Worm (Caenorhabditis elegans) whole organism, L4 larva: ENCODE measurements around the gene F48E8.8.

ENCODE experiments used
- D1046.2 ChIP-seq: fragments of 200-800 bp; sonication (Bioruptor generic); IDR thresholded peaks from 2 replicates; pipeline ENCODE4 v1.3.6; 2022; ENCODE audit warnings: missing genetic modification characterization, missing compliant biosample characterization
- ZK546.5 ChIP-seq, 2 experiments: sonication (generic microtip); optimal IDR thresholded peaks; 2 replicates each; lab custom pipeline; 2017; ENCODE audit warnings: missing biosample characterization in 2 of 2, missing genetic modification characterization in 2 of 2
- aly-2 ChIP-seq: sonication (generic microtip); optimal IDR thresholded peaks from 2 replicates; lab custom pipeline; 2018; ENCODE audit warnings: missing biosample characterization, missing genetic modification characterization
- ceh-28 ChIP-seq: fragments of 150-350 bp; optimal IDR thresholded peaks from 2 replicates; lab custom pipeline; 2014; ENCODE audit warnings: missing biosample characterization, missing genetic modification reagents, missing genetic modification characterization
- ceh-62 ChIP-seq: sonication (generic microtip); optimal IDR thresholded peaks from 2 replicates; lab custom pipeline; 2017; ENCODE audit warnings: missing biosample characterization, missing genetic modification characterization
- egl-27 ChIP-seq: sonication (generic microtip); optimal IDR thresholded peaks from 3 replicates; lab custom pipeline; 2017; ENCODE audit warnings: missing biosample characterization, missing genetic modification reagents, missing genetic modification characterization
- nhr-11 ChIP-seq: fragments of 150-350 bp; optimal IDR thresholded peaks from 2 replicates; lab custom pipeline; 2014; ENCODE audit warnings: missing biosample characterization, missing genetic modification characterization
- nhr-28 ChIP-seq: fragments of 150-350 bp; optimal IDR thresholded peaks from 2 replicates; lab custom pipeline; 2014; ENCODE audit warnings: missing biosample characterization, missing genetic modification characterization
- nhr-42 ChIP-seq: fragments of 200-800 bp; sonication (Bioruptor generic); IDR thresholded peaks from 2 replicates; pipeline ENCODE4 v1.3.6; 2022; ENCODE audit warnings: missing genetic modification characterization, missing compliant biosample characterization
- ztf-11 ChIP-seq: fragments of 150-350 bp; optimal IDR thresholded peaks from 2 replicates; lab custom pipeline; 2014; ENCODE audit warnings: missing biosample characterization, missing genetic modification characterization

DNA sequence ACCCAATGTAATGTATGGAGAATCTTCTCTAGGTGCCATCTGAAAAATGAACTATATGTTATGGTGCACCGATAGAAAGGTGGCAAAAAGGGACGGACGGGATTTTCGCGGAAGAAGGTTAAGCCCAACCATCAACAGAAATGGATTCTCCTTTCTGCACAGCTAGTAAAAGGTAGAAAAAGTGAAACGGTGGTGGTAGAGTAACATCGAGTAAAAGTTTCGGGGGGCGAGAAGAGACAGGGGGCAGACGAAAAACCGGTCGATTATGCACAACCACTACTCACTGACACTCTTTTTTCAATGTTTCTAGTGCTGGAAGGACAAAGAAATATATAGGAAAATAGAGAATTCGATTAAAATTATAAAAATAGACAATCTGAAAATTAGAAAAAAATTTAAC, 30.1 kb downstream of the F48E8.8 start:
- TF ChIP-seq nhr-28 (tag; lab: Kevin White, UChicago) = no peak
- TF ChIP-seq aly-2 (tag; lab: Kevin White, UChicago) = no peak
- TF ChIP-seq ZK546.5 (tag; optimal IDR thresholded peaks at IDR 0.05; lab: Kevin White, UChicago) = no peak
- no peak for TF ChIP-seq ceh-62 (tag; lab: Kevin White, UChicago)
- TF ChIP-seq nhr-42 = no peak
- TF ChIP-seq D1046.2 (GFP tag; lab: Robert Waterston, UW) = no peak
- no peak for TF ChIP-seq ceh-28 (tag; lab: Kevin White, UChicago)
- no peak for TF ChIP-seq egl-27
- TF ChIP-seq nhr-11 (tag; lab: Kevin White, UChicago) = no peak
- TF ChIP-seq ztf-11 (tag; lab: Kevin White, UChicago) = no peak
